Fruit fly (Drosophila melanogaster) whole organism, embryonic: ENCODE measurements around the gene CG7889.

Experiments
- CG10147 ChIP-seq: fragments of 200-800 bp; sonication (Bioruptor generic); optimal IDR thresholded peaks from 2 replicates; lab custom pipeline; 2019; ENCODE audit warnings: missing biosample characterization, mild to moderate bottlenecking, missing genetic modification characterization, moderate library complexity
- CG10321 ChIP-seq: fragments of 200-800 bp; sonication (Bioruptor generic); IDR thresholded peaks from 2 replicates; pipeline ENCODE4 v1.3.6; 2022; ENCODE audit warnings: missing biosample characterization, missing genetic modification characterization
- CG10959 ChIP-seq: fragments of 200-800 bp; sonication (Bioruptor generic); IDR thresholded peaks from 2 replicates; pipeline ENCODE4 v1.3.6; 2022; ENCODE audit warnings: missing biosample characterization, missing genetic modification characterization
- CG11247 ChIP-seq: fragments of 200-800 bp; sonication (Bioruptor generic); IDR thresholded peaks from 2 replicates; pipeline ENCODE4 v1.3.6; 2022; ENCODE audit warnings: missing biosample characterization, missing genetic modification characterization
- CG16813 ChIP-seq: fragments of 200-800 bp; sonication (Bioruptor generic); IDR thresholded peaks from 3 replicates; pipeline ENCODE4 v1.3.6; 2022; ENCODE audit warnings: missing biosample characterization, missing genetic modification characterization; ENCODE audit not compliant: partially characterized antibody
- CG17186 ChIP-seq: fragments of 200-800 bp; sonication (Bioruptor generic); optimal IDR thresholded peaks from 3 replicates; lab custom pipeline; 2017; ENCODE audit warnings: missing biosample characterization, missing genetic modification reagents, missing genetic modification characterization
- CG1832 ChIP-seq: fragments of 200-800 bp; sonication (Bioruptor generic); optimal IDR thresholded peaks from 2 replicates; lab custom pipeline; 2017; ENCODE audit warnings: missing biosample characterization, mild to moderate bottlenecking, missing genetic modification characterization, inconsistent platforms
- CG30431 ChIP-seq: fragments of 200-800 bp; sonication (Bioruptor generic); optimal IDR thresholded peaks from 2 replicates; lab custom pipeline; 2017; ENCODE audit warnings: missing biosample characterization, missing genetic modification characterization
- CG3065 ChIP-seq: fragments of 200-800 bp; sonication (Bioruptor generic); optimal IDR thresholded peaks from 2 replicates; lab custom pipeline; 2016; ENCODE audit warnings: missing biosample characterization, missing genetic modification characterization
- CG34224 ChIP-seq: fragments of 200-800 bp; sonication (Bioruptor generic); IDR thresholded peaks from 3 replicates; pipeline ENCODE4 v1.3.6; 2022; ENCODE audit warnings: missing biosample characterization, missing genetic modification characterization; ENCODE audit not compliant: partially characterized antibody
- CG34422 ChIP-seq: fragments of 200-800 bp; sonication (Bioruptor generic); IDR thresholded peaks from 3 replicates; pipeline ENCODE4 v1.3.6; 2022; ENCODE audit warnings: missing biosample characterization, missing genetic modification characterization
- CG3838 ChIP-seq: fragments of 200-800 bp; sonication (Bioruptor generic); optimal IDR thresholded peaks from 3 replicates; lab custom pipeline; 2016; ENCODE audit warnings: missing biosample characterization, missing genetic modification characterization
- CG4360 ChIP-seq: fragments of 200-800 bp; sonication (Bioruptor generic); IDR thresholded peaks from 2 replicates; pipeline ENCODE4 v1.3.6; 2022; ENCODE audit warnings: missing biosample characterization, missing genetic modification characterization
- CG4617 ChIP-seq: fragments of 200-800 bp; sonication (Bioruptor generic); optimal IDR thresholded peaks from 3 replicates; lab custom pipeline; 2016; ENCODE audit warnings: missing biosample characterization, missing genetic modification characterization, borderline replicate concordance
- CG6654 ChIP-seq: fragments of 200-800 bp; sonication (Bioruptor generic); optimal IDR thresholded peaks from 2 replicates; lab custom pipeline; 2017; ENCODE audit warnings: missing biosample characterization, mild to moderate bottlenecking, missing genetic modification characterization
- CG6689 ChIP-seq: fragments of 200-800 bp; sonication (Bioruptor generic); IDR thresholded peaks from 2 replicates; pipeline ENCODE4 v1.3.6; 2022; ENCODE audit warnings: missing biosample characterization, missing genetic modification characterization
- CG7745 ChIP-seq: fragments of 200-800 bp; sonication (Bioruptor generic); optimal IDR thresholded peaks from 2 replicates; lab custom pipeline; 2018; ENCODE audit warnings: missing biosample characterization, mild to moderate bottlenecking, missing genetic modification characterization, moderate library complexity
- CG8290 ChIP-seq, 3 experiments: fragments of 200-800 bp; sonication (Bioruptor generic); optimal IDR thresholded peaks; 2 replicates each; lab custom pipeline; 2016 to 2019; ENCODE audit warnings: missing biosample characterization in 3 of 3, missing genetic modification characterization in 3 of 3, mild to moderate bottlenecking in 2 of 3, moderate library complexity in 1 of 3
- CG8359 ChIP-seq: fragments of 200-800 bp; sonication (Bioruptor generic); optimal IDR thresholded peaks from 2 replicates; lab custom pipeline; 2017; ENCODE audit warnings: missing biosample characterization, mild to moderate bottlenecking, missing genetic modification characterization, borderline replicate concordance
- CG9437 ChIP-seq: fragments of 200-800 bp; sonication (Bioruptor generic); optimal IDR thresholded peaks from 2 replicates; lab custom pipeline; 2018; ENCODE audit warnings: missing biosample characterization, mild to moderate bottlenecking, missing genetic modification characterization
- Dll ChIP-seq: fragments of 200-800 bp; sonication (Bioruptor generic); IDR thresholded peaks from 4 replicates; pipeline ENCODE4 v1.3.6; 2022; ENCODE audit warnings: missing biosample characterization, missing genetic modification characterization; ENCODE audit not compliant: partially characterized antibody
- Drgx ChIP-seq: fragments of 200-800 bp; sonication (Bioruptor generic); IDR thresholded peaks from 2 replicates; pipeline ENCODE4 v1.3.6; 2022; ENCODE audit warnings: missing biosample characterization, missing genetic modification characterization
- HLH3B ChIP-seq: fragments of 200-800 bp; sonication (Bioruptor generic); IDR thresholded peaks from 2 replicates; pipeline ENCODE4 v1.3.6; 2022; ENCODE audit warnings: missing biosample characterization, missing genetic modification characterization
- HLH4C ChIP-seq: fragments of 200-800 bp; sonication (Bioruptor generic); IDR thresholded peaks from 3 replicates; pipeline ENCODE4 v1.3.6; 2022; ENCODE audit warnings: missing biosample characterization, missing genetic modification characterization; ENCODE audit not compliant: partially characterized antibody
- Lhr ChIP-seq: fragments of 200-800 bp; sonication (Bioruptor generic); optimal IDR thresholded peaks from 3 replicates; lab custom pipeline; 2017; ENCODE audit warnings: mild to moderate bottlenecking, missing biosample characterization, missing genetic modification reagents, missing genetic modification characterization
- Med ChIP-seq: fragments of 200-800 bp; sonication (Bioruptor generic); peaks from one replicate; lab custom pipeline; 2016; ENCODE audit warnings: missing biosample characterization, missing genetic modification characterization, mild to moderate bottlenecking, inconsistent platforms, moderate library complexity
- NK7.1 ChIP-seq: fragments of 200-800 bp; sonication (Bioruptor generic); optimal IDR thresholded peaks from 3 replicates; lab custom pipeline; 2016; ENCODE audit warnings: missing biosample characterization, missing genetic modification characterization
- Scr ChIP-seq: fragments of 200-800 bp; sonication (Bioruptor generic); IDR thresholded peaks from 2 replicates; pipeline ENCODE4 v1.3.6; 2022; ENCODE audit warnings: missing biosample characterization, missing genetic modification characterization; ENCODE audit not compliant: partially characterized antibody
- Sin3A ChIP-seq: fragments of >200 bp; optimal IDR thresholded peaks from 2 replicates; lab custom pipeline; 2018
- Xrp1 ChIP-seq: fragments of 200-800 bp; sonication (Bioruptor generic); IDR thresholded peaks from 2 replicates; pipeline ENCODE4 v1.3.6; 2022; ENCODE audit warnings: missing biosample characterization, missing genetic modification characterization
- abd-A ChIP-seq: fragments of 200-800 bp; sonication (Bioruptor generic); optimal IDR thresholded peaks from 3 replicates; lab custom pipeline; 2019; ENCODE audit warnings: missing biosample characterization, mild to moderate bottlenecking, missing genetic modification characterization, moderate library complexity
- amos ChIP-seq: fragments of 200-800 bp; sonication (Bioruptor generic); IDR thresholded peaks from 2 replicates; pipeline ENCODE4 v1.3.6; 2022; ENCODE audit warnings: missing biosample characterization, missing genetic modification characterization; ENCODE audit not compliant: partially characterized antibody
- bab2 ChIP-seq: fragments of 200-800 bp; sonication (Bioruptor generic); optimal IDR thresholded peaks from 2 replicates; lab custom pipeline; 2016; ENCODE audit warnings: missing biosample characterization, missing genetic modification characterization
- bowl ChIP-seq: fragments of 200-800 bp; sonication (Bioruptor generic); IDR thresholded peaks from 2 replicates; pipeline ENCODE4 v1.3.6; 2022; ENCODE audit warnings: missing biosample characterization, missing genetic modification characterization
- cg ChIP-seq: fragments of 200-800 bp; sonication (Bioruptor generic); optimal IDR thresholded peaks from 3 replicates; lab custom pipeline; 2019; ENCODE audit warnings: missing biosample characterization, mild to moderate bottlenecking, missing genetic modification characterization, moderate library complexity
- corto ChIP-seq: fragments of 200-800 bp; sonication (Bioruptor generic); optimal IDR thresholded peaks from 2 replicates; lab custom pipeline; 2016; ENCODE audit warnings: missing biosample characterization, mild to moderate bottlenecking, missing genetic modification characterization, moderate library complexity
- gcm ChIP-seq: fragments of 200-800 bp; sonication (Bioruptor generic); optimal IDR thresholded peaks from 2 replicates; lab custom pipeline; 2019; ENCODE audit warnings: missing biosample characterization, mild to moderate bottlenecking, missing genetic modification characterization, moderate library complexity
- gcm2 ChIP-seq: fragments of 200-800 bp; sonication (Bioruptor generic); optimal IDR thresholded peaks from 2 replicates; lab custom pipeline; 2016; ENCODE audit warnings: missing biosample characterization, missing genetic modification characterization
- grn ChIP-seq: fragments of 200-800 bp; sonication (Bioruptor generic); optimal IDR thresholded peaks from 3 replicates; lab custom pipeline; 2017; ENCODE audit warnings: missing biosample characterization, missing genetic modification characterization
- kay ChIP-seq: fragments of 200-800 bp; sonication (Bioruptor generic); optimal IDR thresholded peaks from 2 replicates; lab custom pipeline; 2016; ENCODE audit warnings: missing biosample characterization, missing genetic modification characterization
- knrl ChIP-seq: fragments of 200-800 bp; sonication (Bioruptor generic); IDR thresholded peaks from 3 replicates; pipeline ENCODE4 v1.3.6; 2022; ENCODE audit warnings: missing biosample characterization, missing genetic modification characterization; ENCODE audit not compliant: partially characterized antibody
- lbe ChIP-seq: fragments of 200-800 bp; sonication (Bioruptor generic); optimal IDR thresholded peaks from 2 replicates; lab custom pipeline; 2016; ENCODE audit warnings: missing biosample characterization, mild to moderate bottlenecking, missing genetic modification characterization
- onecut ChIP-seq: fragments of 200-800 bp; sonication (Bioruptor generic); IDR thresholded peaks from 2 replicates; pipeline ENCODE4 v1.3.6; 2022; ENCODE audit warnings: missing biosample characterization, missing genetic modification characterization
- sisA ChIP-seq: fragments of 200-800 bp; sonication (Bioruptor generic); IDR thresholded peaks from 2 replicates; pipeline ENCODE4 v1.3.6; 2022; ENCODE audit warnings: missing biosample characterization, missing genetic modification characterization
- tll ChIP-seq, 2 experiments: fragments of 200-800 bp in 1 of 2; fragments of >200 bp in 1 of 2; sonication (Bioruptor generic) in 1 of 2; optimal IDR thresholded peaks; 2 replicates each; lab custom pipeline; 2017 to 2019; ENCODE audit warnings: missing biosample characterization in 2 of 2, missing genetic modification characterization in 2 of 2, mild to moderate bottlenecking in 1 of 2, moderate library complexity in 1 of 2
- twi ChIP-seq: fragments of 200-800 bp; optimal IDR thresholded peaks from 2 replicates; lab custom pipeline; 2019; ENCODE audit warnings: missing biosample characterization, mild to moderate bottlenecking, missing genetic modification characterization, moderate library complexity
- unpg ChIP-seq: fragments of 200-800 bp; sonication (Bioruptor generic); optimal IDR thresholded peaks from 3 replicates; lab custom pipeline; 2018; ENCODE audit warnings: missing biosample characterization, mild to moderate bottlenecking, missing genetic modification characterization, moderate library complexity
- wek ChIP-seq: fragments of 200-800 bp; sonication (Bioruptor generic); optimal IDR thresholded peaks from 3 replicates; lab custom pipeline; 2018; ENCODE audit warnings: missing biosample characterization, mild to moderate bottlenecking, missing genetic modification characterization, moderate library complexity
- yki ChIP-seq: fragments of >200 bp; optimal IDR thresholded peaks from 3 replicates; lab custom pipeline; 2018

Gene CG7889

DNA sequence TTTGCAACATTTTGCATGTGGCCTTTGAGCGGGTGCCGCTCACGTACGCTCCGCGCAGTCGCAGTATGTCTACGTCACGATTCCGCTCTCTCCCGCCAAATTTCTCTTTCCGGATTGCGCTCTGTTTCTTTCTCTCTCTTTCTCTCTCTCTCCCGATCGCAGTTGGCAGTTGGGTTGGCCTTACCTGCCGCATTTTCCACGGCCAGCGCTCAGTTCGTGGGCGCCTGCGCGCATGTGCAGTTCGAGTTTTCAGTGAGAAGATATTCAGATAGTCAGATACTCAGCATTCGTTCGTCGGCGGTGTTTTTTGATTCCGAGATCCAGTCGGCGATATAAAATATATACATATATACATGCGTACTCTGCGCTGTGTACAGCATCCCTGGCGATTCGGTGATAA lies 23.0 kb upstream of the CG7889 start, which contains the start of gene CG7884 (continued):
- TF ChIP-seq amos (GFP tag; lab: Robert Waterston, UW) (no peak), Med (GFP tag; lab: Kevin White, UChicago) (peak; percentile 39), Xrp1 (GFP tag; lab: Robert Waterston, UW) (0 out of 2 replicates have a peak, but pooled peaks have one; percentile 23), Drgx (GFP tag; lab: Robert Waterston, UW) (0 out of 2 replicates have a peak, but pooled peaks have one; percentile 13), CG10147 (GFP tag; lab: Kevin White, UChicago) (no peak), CG16813 (no peak), CG6654 (GFP tag; lab: Kevin White, UChicago) (no peak), unpg (GFP tag; lab: Kevin White, UChicago) (no peak), Dll (GFP tag; lab: Robert Waterston, UW) (peak; percentile 43; the same call in 1 of the 4 replicates), CG7745 (tag; lab: Kevin White, UChicago) (no peak), CG8359 (GFP tag; lab: Kevin White, UChicago) (no peak), Scr (no peak), CG34224 (GFP tag; lab: Robert Waterston, UW) (no peak), gcm (GFP tag; lab: Kevin White, UChicago) (no peak), CG3838 (no peak), wek (GFP tag; lab: Kevin White, UChicago) (no peak), Sin3A (lab: Kevin White, UChicago) (no peak), grn (GFP tag; lab: Kevin White, UChicago) (peak; percentile 49), CG17186 (GFP tag; lab: Kevin White, UChicago) (no peak), yki (lab: Kevin White, UChicago) (no peak), HLH4C (GFP tag; lab: Robert Waterston, UW) (0 out of 3 replicates have a peak, but pooled peaks have one; percentile 9)

DNA sequence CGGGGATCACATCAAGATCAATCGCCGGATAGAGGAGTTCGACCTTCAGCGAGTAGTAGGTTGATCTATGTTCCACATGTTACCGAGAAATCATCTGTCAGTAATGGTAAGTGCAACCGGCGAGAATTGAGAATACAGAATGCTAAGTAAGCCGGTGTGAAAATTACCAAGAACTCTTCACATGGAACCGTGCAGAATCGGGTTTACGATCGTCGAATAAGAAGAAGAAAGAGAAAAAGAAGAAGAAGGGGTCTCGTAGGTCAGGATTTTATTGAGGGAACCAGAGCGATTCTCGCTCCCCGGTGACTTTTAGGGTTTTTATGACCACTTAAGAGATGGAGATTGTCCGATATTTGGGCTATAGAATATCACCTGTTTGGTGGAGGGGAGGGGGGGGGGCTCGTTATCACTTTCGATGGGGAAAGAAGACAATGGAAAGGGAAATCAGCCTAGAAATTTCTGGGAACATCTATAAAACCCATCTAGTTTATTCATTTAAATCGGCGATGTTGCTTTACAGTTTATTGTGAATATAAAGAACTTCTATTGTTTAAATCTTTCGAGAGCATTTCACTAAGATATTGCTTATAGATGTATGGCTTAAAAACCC lies 22.4 kb upstream of the CG7889 start:
- TF ChIP-seq Dll (GFP tag; lab: Robert Waterston, UW): no peak
- TF ChIP-seq corto (GFP tag; lab: Kevin White, UChicago): no peak
- no peak for TF ChIP-seq abd-A
- TF ChIP-seq CG10959: no peak
- TF ChIP-seq gcm2 (GFP tag; lab: Kevin White, UChicago): no peak
- TF ChIP-seq CG6689 (GFP tag; lab: Robert Waterston, UW): no peak
- no peak for TF ChIP-seq onecut
- TF ChIP-seq CG10321 (GFP tag; lab: Robert Waterston, UW): no peak
- no peak for TF ChIP-seq lbe (GFP tag; lab: Kevin White, UChicago)
- TF ChIP-seq CG11247 (GFP tag; lab: Robert Waterston, UW): no peak
- no peak for TF ChIP-seq CG8290 (GFP tag; optimal IDR thresholded peaks at IDR 0.05; lab: Kevin White, UChicago)
- no peak for TF ChIP-seq CG8290 (tag; optimal IDR thresholded peaks at IDR 0.05; lab: Kevin White, UChicago)
- TF ChIP-seq kay: no peak
- no peak for TF ChIP-seq bowl
- TF ChIP-seq sisA: no peak
- TF ChIP-seq CG4617 (GFP tag; lab: Kevin White, UChicago): no peak
- TF ChIP-seq HLH3B: no peak
- no peak for TF ChIP-seq CG30431
- TF ChIP-seq CG1832 (GFP tag; lab: Kevin White, UChicago): no peak
- no peak for TF ChIP-seq CG4360 (GFP tag; lab: Robert Waterston, UW)
- no peak for TF ChIP-seq Lhr (GFP tag; lab: Kevin White, UChicago)
- TF ChIP-seq bab2: no peak
- no peak for TF ChIP-seq knrl (GFP tag; lab: Robert Waterston, UW)
- TF ChIP-seq CG9437 (GFP tag; lab: Kevin White, UChicago): no peak
- TF ChIP-seq NK7.1: no peak
- peak; percentile 34 for TF ChIP-seq twi (tag; lab: Kevin White, UChicago)
- TF ChIP-seq CG34422: no peak
- no peak for TF ChIP-seq cg (GFP tag; lab: Kevin White, UChicago)
- TF ChIP-seq CG3065 (GFP tag; lab: Kevin White, UChicago): no peak
- TF ChIP-seq tll (GFP tag; optimal IDR thresholded peaks at IDR 0.05; lab: Kevin White, UChicago): peak in 1 of 2 experiments; percentile 18
